Fruit fly (Drosophila melanogaster) whole organism, prepupa: ENCODE results near the gene Dci.
A peak's percentile ranks its signal among the peaks of the same experiment; 100 is the strongest.

Experiments
- Blimp-1 ChIP-seq: fragments of 200-800 bp; sonication (Bioruptor generic); optimal IDR thresholded peaks from 3 replicates; lab custom pipeline; 2017; ENCODE audit warnings: missing biosample characterization, missing genetic modification characterization, mild to moderate bottlenecking, moderate library complexity, missing genetic modification reagents
- CG10669 ChIP-seq: fragments of 200-800 bp; sonication (Bioruptor generic); optimal IDR thresholded peaks from 3 replicates; lab custom pipeline; 2018; ENCODE audit warnings: missing biosample characterization, mild to moderate bottlenecking, missing genetic modification characterization, moderate library complexity
- CG11762 ChIP-seq: fragments of 200-800 bp; sonication (Bioruptor generic); optimal IDR thresholded peaks from 3 replicates; lab custom pipeline; 2016; ENCODE audit warnings: missing biosample characterization, missing genetic modification characterization; ENCODE audit not compliant: insufficient read depth
- CG11902 ChIP-seq: fragments of 200-800 bp; sonication (Bioruptor generic); optimal IDR thresholded peaks from 3 replicates; lab custom pipeline; 2016; ENCODE audit warnings: missing biosample characterization, missing genetic modification characterization
- CG16779 ChIP-seq: fragments of 200-800 bp; sonication (Bioruptor generic); optimal IDR thresholded peaks from 3 replicates; lab custom pipeline; 2017; ENCODE audit warnings: missing biosample characterization, mild to moderate bottlenecking, missing genetic modification characterization
- CG3032 ChIP-seq: fragments of 200-800 bp; optimal IDR thresholded peaks from 2 replicates; lab custom pipeline; 2019; ENCODE audit warnings: missing biosample characterization, mild to moderate bottlenecking, missing genetic modification characterization, moderate library complexity
- CG31627 ChIP-seq: fragments of 200-800 bp; sonication (Bioruptor generic); optimal IDR thresholded peaks from 3 replicates; lab custom pipeline; 2016; ENCODE audit warnings: missing biosample characterization, missing genetic modification characterization
- CG32006 ChIP-seq: fragments of 200-800 bp; sonication (Bioruptor generic); optimal IDR thresholded peaks from 3 replicates; lab custom pipeline; 2017; ENCODE audit warnings: missing biosample characterization, mild to moderate bottlenecking, missing genetic modification characterization
- CG34406 ChIP-seq: fragments of 200-800 bp; sonication (Bioruptor generic); optimal IDR thresholded peaks from 3 replicates; lab custom pipeline; 2016; ENCODE audit warnings: missing biosample characterization, missing genetic modification characterization
- CG3919 ChIP-seq: fragments of 200-800 bp; sonication (Bioruptor generic); optimal IDR thresholded peaks from 3 replicates; lab custom pipeline; 2016; ENCODE audit warnings: missing biosample characterization, missing genetic modification characterization
- CG4318 ChIP-seq: fragments of 200-800 bp; sonication (Bioruptor generic); optimal IDR thresholded peaks from 3 replicates; lab custom pipeline; 2017; ENCODE audit warnings: missing biosample characterization, mild to moderate bottlenecking, missing genetic modification characterization
- CG6163 ChIP-seq: fragments of 200-800 bp; sonication (Bioruptor generic); IDR thresholded peaks from 3 replicates; pipeline ENCODE4 v1.3.6; 2022; ENCODE audit warnings: missing biosample characterization, missing genetic modification characterization
- CG6276 ChIP-seq: fragments of 200-800 bp; sonication (Bioruptor generic); optimal IDR thresholded peaks from 2 replicates; lab custom pipeline; 2017; ENCODE audit warnings: missing biosample characterization, mild to moderate bottlenecking, missing genetic modification characterization
- CG6792 ChIP-seq: fragments of 200-800 bp; sonication (Bioruptor generic); optimal IDR thresholded peaks from 3 replicates; lab custom pipeline; 2016; ENCODE audit warnings: missing biosample characterization, missing genetic modification characterization
- CG6808 ChIP-seq: fragments of 200-800 bp; sonication (Bioruptor generic); optimal IDR thresholded peaks from 3 replicates; lab custom pipeline; 2017; ENCODE audit warnings: missing biosample characterization, missing genetic modification characterization, mild to moderate bottlenecking, moderate library complexity, missing genetic modification reagents
- CG6854 ChIP-seq: fragments of 200-800 bp; sonication (Bioruptor generic); optimal IDR thresholded peaks from 2 replicates; lab custom pipeline; 2017; ENCODE audit warnings: missing biosample characterization, mild to moderate bottlenecking, missing genetic modification characterization
- CG7368 ChIP-seq: fragments of 200-800 bp; sonication (Bioruptor generic); optimal IDR thresholded peaks from 3 replicates; lab custom pipeline; 2016; ENCODE audit warnings: missing biosample characterization, missing genetic modification characterization
- CG8119 ChIP-seq: fragments of 200-800 bp; sonication (Bioruptor generic); IDR thresholded peaks from 3 replicates; pipeline ENCODE4 v1.3.6; 2022; ENCODE audit warnings: missing biosample characterization, missing genetic modification characterization
- CG8319 ChIP-seq: fragments of 200-800 bp; sonication (Bioruptor generic); optimal IDR thresholded peaks from 3 replicates; lab custom pipeline; 2016; ENCODE audit warnings: missing biosample characterization, missing genetic modification characterization
- CG8632 ChIP-seq: fragments of 200-800 bp; sonication (Bioruptor generic); optimal IDR thresholded peaks from 3 replicates; lab custom pipeline; 2016; ENCODE audit warnings: missing biosample characterization, missing genetic modification characterization
- CG9139 ChIP-seq: fragments of 200-800 bp; sonication (Bioruptor generic); optimal IDR thresholded peaks from 3 replicates; lab custom pipeline; 2017; ENCODE audit warnings: missing biosample characterization, mild to moderate bottlenecking, missing genetic modification characterization
- Eip75B ChIP-seq: fragments of 200-800 bp; sonication (Bioruptor generic); optimal IDR thresholded peaks from 3 replicates; lab custom pipeline; 2016; ENCODE audit warnings: missing biosample characterization, missing genetic modification characterization
- Eip78C ChIP-seq: fragments of 200-800 bp; sonication (Bioruptor generic); peaks from one replicate; lab custom pipeline; 2016; ENCODE audit warnings: missing biosample characterization, missing genetic modification characterization
- Ets21C ChIP-seq: fragments of 200-800 bp; sonication (Bioruptor generic); optimal IDR thresholded peaks from 3 replicates; lab custom pipeline; 2016; ENCODE audit warnings: missing biosample characterization, missing genetic modification characterization
- Ets96B ChIP-seq: fragments of 200-800 bp; optimal IDR thresholded peaks from 2 replicates; lab custom pipeline; 2019; ENCODE audit warnings: missing biosample characterization, mild to moderate bottlenecking, missing genetic modification characterization, moderate library complexity
- Gug ChIP-seq: fragments of 200-800 bp; sonication (Bioruptor generic); IDR thresholded peaks from 2 replicates; pipeline ENCODE4 v1.3.6; 2022; ENCODE audit warnings: missing biosample characterization, missing genetic modification characterization
- Hr38 ChIP-seq: sonication (Bioruptor generic); optimal IDR thresholded peaks from 2 replicates; lab custom pipeline; 2016; ENCODE audit warnings: missing biosample characterization, missing genetic modification characterization
- Hr39 ChIP-seq: fragments of 200-800 bp; sonication (Bioruptor generic); optimal IDR thresholded peaks from 2 replicates; lab custom pipeline; 2016; ENCODE audit warnings: missing biosample characterization, missing genetic modification characterization
- Hr4 ChIP-seq: fragments of 200-800 bp; sonication (Bioruptor generic); optimal IDR thresholded peaks from 3 replicates; lab custom pipeline; 2016; ENCODE audit warnings: missing biosample characterization, missing genetic modification characterization
- Lpt ChIP-seq: fragments of 200-800 bp; sonication (Bioruptor generic); optimal IDR thresholded peaks from 3 replicates; lab custom pipeline; 2016; ENCODE audit warnings: missing biosample characterization, missing genetic modification characterization
- Met ChIP-seq: fragments of 200-800 bp; sonication (Bioruptor generic); optimal IDR thresholded peaks from 3 replicates; lab custom pipeline; 2016; ENCODE audit warnings: missing biosample characterization, missing genetic modification characterization
- OdsH ChIP-seq: fragments of 200-800 bp; sonication (Bioruptor generic); optimal IDR thresholded peaks from 3 replicates; lab custom pipeline; 2016; ENCODE audit warnings: missing biosample characterization, missing genetic modification characterization
- Sox102F ChIP-seq: fragments of 200-800 bp; sonication (Bioruptor generic); optimal IDR thresholded peaks from 2 replicates; lab custom pipeline; 2016; ENCODE audit warnings: missing biosample characterization, mild to moderate bottlenecking, missing genetic modification characterization
- Sox14 ChIP-seq: fragments of 200-800 bp; sonication (Bioruptor generic); optimal IDR thresholded peaks from 3 replicates; lab custom pipeline; 2016; ENCODE audit warnings: missing biosample characterization, missing genetic modification characterization
- Sox15 ChIP-seq: fragments of 200-800 bp; sonication (Bioruptor generic); optimal IDR thresholded peaks from 3 replicates; lab custom pipeline; 2016; ENCODE audit warnings: missing biosample characterization, missing genetic modification characterization
- achi ChIP-seq: fragments of 200-800 bp; sonication (Bioruptor generic); optimal IDR thresholded peaks from 3 replicates; lab custom pipeline; 2016; ENCODE audit warnings: missing biosample characterization, missing genetic modification characterization
- cyc ChIP-seq: fragments of 200-800 bp; sonication (Bioruptor generic); optimal IDR thresholded peaks from 3 replicates; lab custom pipeline; 2016; ENCODE audit warnings: missing biosample characterization, missing genetic modification characterization
- dac ChIP-seq: fragments of 200-800 bp; sonication (Bioruptor generic); optimal IDR thresholded peaks from 2 replicates; lab custom pipeline; 2017; ENCODE audit warnings: missing biosample characterization, mild to moderate bottlenecking, missing genetic modification characterization
- dsx ChIP-seq: fragments of 200-800 bp; optimal IDR thresholded peaks from 3 replicates; lab custom pipeline; 2019; ENCODE audit warnings: missing biosample characterization, mild to moderate bottlenecking, missing genetic modification characterization, moderate library complexity; ENCODE audit not compliant: poor library complexity, severe bottlenecking
- eg ChIP-seq: fragments of 200-800 bp; sonication (Bioruptor generic); IDR thresholded peaks from 3 replicates; pipeline ENCODE4 v1.3.6; 2022; ENCODE audit warnings: missing biosample characterization, missing genetic modification characterization
- fd85E ChIP-seq: fragments of 200-800 bp; sonication (Bioruptor generic); optimal IDR thresholded peaks from 3 replicates; lab custom pipeline; 2016; ENCODE audit warnings: missing biosample characterization, missing genetic modification characterization
- lz ChIP-seq: fragments of 200-800 bp; sonication (Bioruptor generic); optimal IDR thresholded peaks from 3 replicates; lab custom pipeline; 2016; ENCODE audit warnings: missing biosample characterization, missing genetic modification characterization
- pdm3 ChIP-seq: fragments of 200-800 bp; sonication (Bioruptor generic); optimal IDR thresholded peaks from 3 replicates; lab custom pipeline; 2016; ENCODE audit warnings: missing biosample characterization, missing genetic modification characterization
- svp ChIP-seq: fragments of 200-800 bp; sonication (Bioruptor generic); peaks from one replicate; lab custom pipeline; 2016; ENCODE audit warnings: missing biosample characterization, missing genetic modification characterization
- topi ChIP-seq: fragments of 200-800 bp; sonication (Bioruptor generic); optimal IDR thresholded peaks from 3 replicates; lab custom pipeline; 2016; ENCODE audit warnings: missing biosample characterization, missing genetic modification characterization
- vri ChIP-seq: fragments of 200-800 bp; sonication (Bioruptor generic); optimal IDR thresholded peaks from 3 replicates; lab custom pipeline; 2016; ENCODE audit warnings: missing biosample characterization, mild to moderate bottlenecking, missing genetic modification characterization

Gene Dci

DNA sequence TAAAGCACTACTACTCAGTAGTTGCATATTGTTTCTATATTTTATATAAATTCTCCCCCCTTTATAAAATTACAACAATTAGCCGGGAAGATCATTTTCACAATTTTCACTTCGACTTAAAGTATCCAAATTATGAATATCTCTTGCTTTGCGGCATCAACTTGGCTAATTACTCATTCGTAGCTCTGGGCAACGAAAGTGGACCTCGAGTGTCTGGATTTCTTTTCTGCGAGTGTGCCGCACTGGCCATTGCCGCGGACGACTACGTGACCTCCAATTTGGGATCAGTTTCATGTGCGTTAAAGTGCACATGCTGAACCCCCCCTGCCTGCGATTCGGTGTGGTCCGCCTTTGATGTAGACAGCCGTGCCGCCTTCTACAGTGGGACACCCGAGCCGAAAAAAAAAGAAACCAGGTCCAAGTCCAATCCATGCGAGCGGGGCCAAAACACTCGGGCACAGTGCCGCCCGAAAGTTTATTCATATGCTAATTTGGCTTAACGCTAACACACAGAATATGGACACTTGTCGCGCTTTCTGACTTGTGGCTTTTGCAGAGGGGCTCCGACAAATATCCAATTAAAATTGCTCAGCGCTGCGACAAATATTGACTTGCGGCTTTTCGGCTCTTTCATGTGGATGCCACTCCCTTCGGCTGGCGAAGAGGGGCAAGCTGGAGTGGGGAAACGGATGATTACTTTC lies 32.6 kb upstream of the Dci start (continued):
- TF ChIP-seq Eip78C (peak; percentile 93), CG8319 (GFP tag; lab: Kevin White, UChicago) (peak; percentile 59), CG8119 (peak; percentile 55), Sox102F (GFP tag; lab: Kevin White, UChicago) (peak; percentile 58), Gug (GFP tag; lab: Robert Waterston, UW) (no peak), CG3032 (tag; lab: Kevin White, UChicago) (peak; percentile 34), CG16779 (tag; lab: Kevin White, UChicago) (no peak), vri (GFP tag; lab: Kevin White, UChicago) (peak; percentile 39), dsx (GFP tag; lab: Kevin White, UChicago) (peak; percentile 29), Ets21C (GFP tag; lab: Kevin White, UChicago) (peak; percentile 58), pdm3 (GFP tag; lab: Kevin White, UChicago) (peak; percentile 64), CG3919 (peak; percentile 70), Ets96B (tag; lab: Kevin White, UChicago) (peak; percentile 46), fd85E (GFP tag; lab: Kevin White, UChicago) (no peak), achi (GFP tag; lab: Kevin White, UChicago) (peak; percentile 66), Blimp-1 (GFP tag; lab: Kevin White, UChicago) (no peak), eg (GFP tag; lab: Robert Waterston, UW) (peak; percentile 35; the same call in 1 of the 3 replicates), CG11762 (peak; percentile 46), CG8632 (GFP tag; lab: Kevin White, UChicago) (peak; percentile 62)

DNA sequence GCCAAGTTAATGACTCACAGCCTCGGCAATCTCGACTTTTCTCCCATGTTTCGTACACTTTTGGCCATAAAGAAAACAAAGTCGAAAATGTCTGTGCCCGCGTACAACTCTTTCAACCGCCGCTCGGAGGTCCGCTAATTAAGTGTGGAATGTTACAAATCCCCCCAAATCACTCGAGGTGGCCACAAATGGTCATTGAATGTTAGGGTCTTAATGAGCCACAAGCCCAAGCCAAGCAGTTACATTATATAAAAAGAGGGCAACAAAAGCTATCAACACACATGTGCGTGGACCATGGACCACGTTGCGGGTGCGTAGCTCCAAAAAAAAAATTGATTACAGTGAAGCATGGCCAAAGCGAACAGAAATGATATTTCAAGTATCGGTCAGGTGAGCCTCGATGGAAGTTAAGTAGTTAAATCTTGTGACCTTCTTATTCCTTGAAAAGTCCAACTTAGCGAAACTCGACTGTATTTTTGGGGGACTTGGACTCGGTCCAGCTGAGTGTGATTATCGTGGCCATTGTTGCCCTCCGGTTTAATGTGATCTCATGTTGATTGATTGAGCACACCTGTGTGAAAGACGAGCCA lies 31.8 kb upstream of the Dci start:
- TF ChIP-seq Sox102F (GFP tag; lab: Kevin White, UChicago) = peak; percentile 71
- peak; percentile 33 for TF ChIP-seq Eip75B (GFP tag; lab: Kevin White, UChicago)
- peak; percentile 2 for TF ChIP-seq CG6276 (GFP tag; lab: Kevin White, UChicago)
- TF ChIP-seq achi (GFP tag; lab: Kevin White, UChicago) = peak; percentile 49
- TF ChIP-seq CG11902 = peak; percentile 69
- TF ChIP-seq fd85E (GFP tag; lab: Kevin White, UChicago) = no peak
- no peak for TF ChIP-seq CG3032 (tag; lab: Kevin White, UChicago)
- peak; percentile 63 for TF ChIP-seq pdm3 (GFP tag; lab: Kevin White, UChicago)
- TF ChIP-seq eg (GFP tag; lab: Robert Waterston, UW) = peak; percentile 62; the same call in 2 of the 3 replicates
- TF ChIP-seq CG10669 (GFP tag; lab: Kevin White, UChicago) = peak; percentile 7
- TF ChIP-seq Eip78C = peak; percentile 89
- peak; percentile 58 for TF ChIP-seq CG6792 (GFP tag; lab: Kevin White, UChicago)
- TF ChIP-seq CG7368 (GFP tag; lab: Kevin White, UChicago) = peak; percentile 42
- peak; percentile 60 for TF ChIP-seq CG34406 (GFP tag; lab: Kevin White, UChicago)
- TF ChIP-seq Gug (GFP tag; lab: Robert Waterston, UW) = no peak
- TF ChIP-seq cyc = peak; percentile 73
- TF ChIP-seq Sox14 (GFP tag; lab: Kevin White, UChicago) = peak; percentile 57
- TF ChIP-seq CG31627 (GFP tag; lab: Kevin White, UChicago) = peak; percentile 79
- TF ChIP-seq OdsH (GFP tag; lab: Kevin White, UChicago) = peak; percentile 60
- TF ChIP-seq CG6163 = peak; percentile 73
- no peak for TF ChIP-seq Lpt (GFP tag; lab: Kevin White, UChicago)
- TF ChIP-seq Ets21C (GFP tag; lab: Kevin White, UChicago) = peak; percentile 67
- TF ChIP-seq CG6808 (GFP tag; lab: Kevin White, UChicago) = no peak
- TF ChIP-seq CG6854 = no peak
- TF ChIP-seq vri (GFP tag; lab: Kevin White, UChicago) = peak; percentile 36
- peak; percentile 80 for TF ChIP-seq Hr39
- no peak for TF ChIP-seq Hr38
- TF ChIP-seq Met (GFP tag; lab: Kevin White, UChicago) = peak; percentile 77
- TF ChIP-seq Sox15 (GFP tag; lab: Kevin White, UChicago) = peak; percentile 55
- peak; percentile 39; the same call in 1 of the 3 replicates for TF ChIP-seq CG8119
- TF ChIP-seq CG9139 (GFP tag; lab: Kevin White, UChicago) = no peak
- TF ChIP-seq CG4318 (GFP tag; lab: Kevin White, UChicago) = peak; percentile 0
- peak; percentile 22 for TF ChIP-seq Hr4
- peak; percentile 13 for TF ChIP-seq CG32006 (GFP tag; lab: Kevin White, UChicago)
- peak; percentile 90 for TF ChIP-seq svp
- peak; percentile 21 for TF ChIP-seq Blimp-1 (GFP tag; lab: Kevin White, UChicago)
- peak; percentile 49 for TF ChIP-seq CG8319 (GFP tag; lab: Kevin White, UChicago)
- TF ChIP-seq lz = peak; percentile 77
- peak; percentile 10 for TF ChIP-seq CG11762
- TF ChIP-seq dac = no peak
- TF ChIP-seq topi (GFP tag; lab: Kevin White, UChicago) = peak; percentile 79
